Fruit fly (Drosophila melanogaster): ENCODE data around the gene lost.

lost gene

DNA sequence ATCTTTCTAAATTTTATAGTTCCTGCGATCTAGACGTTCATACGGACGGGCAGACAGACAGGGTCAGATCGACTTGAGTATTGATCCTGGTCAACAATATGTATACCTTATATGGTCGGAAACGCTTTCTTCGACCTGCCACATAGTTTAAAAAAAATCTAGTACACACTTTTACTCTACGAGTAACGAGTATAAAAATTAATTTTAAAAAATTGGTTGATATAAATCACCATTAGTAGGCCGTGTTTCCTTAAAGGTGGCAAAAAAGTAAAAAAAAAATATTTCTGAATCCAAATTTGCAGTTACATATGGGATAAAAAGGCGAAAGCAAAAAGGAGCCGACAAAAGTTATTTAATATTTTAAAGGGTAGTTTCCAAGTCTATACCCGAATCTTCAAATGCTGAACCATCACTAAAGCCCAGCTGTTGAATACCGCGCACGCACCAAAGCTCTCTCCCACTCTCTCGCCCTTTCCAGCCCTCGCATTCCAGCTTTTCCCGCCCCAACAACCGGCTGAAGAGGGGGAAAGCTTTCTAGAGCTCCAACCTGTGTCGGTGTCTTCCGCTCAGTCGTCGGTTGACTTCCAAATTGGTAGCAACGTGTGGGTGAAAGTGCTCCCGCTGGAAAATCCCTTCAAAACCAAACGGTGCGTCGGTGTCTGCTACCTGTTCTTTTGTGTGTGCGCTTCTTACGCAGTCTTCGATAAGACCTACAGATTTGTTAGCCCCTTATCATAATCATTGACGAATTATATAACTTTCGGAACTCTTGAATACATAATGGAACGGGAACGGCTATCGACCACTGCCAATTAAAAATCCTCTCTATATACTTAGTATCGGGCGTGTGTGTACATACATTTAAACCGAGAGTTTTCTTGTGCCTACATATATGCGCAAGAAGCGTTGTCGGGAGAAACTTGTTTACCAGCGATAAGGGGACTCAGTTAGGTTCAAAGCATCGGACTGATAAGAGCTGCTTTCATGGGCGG lies 24.2 kb upstream of the lost start, which contains the start of gene Sfxn1-3:
Sfxn1-3 (plus strand) TSS at position 238 of the 992 bp plus-strand sequence.
- TF ChIP-seq CG3847 (GFP tag; IDR thresholded peaks at IDR 0.05) (0 out of 2 replicates have a peak, but pooled peaks have one; percentile 7), Myb (GFP tag; optimal IDR thresholded peaks at IDR 0.05) (peak; percentile 33), usp (GFP tag; optimal IDR thresholded peaks at IDR 0.05) (no peak), CG9876 (GFP tag; optimal IDR thresholded peaks at IDR 0.05) (no peak), CG43689 (GFP tag; IDR thresholded peaks at IDR 0.05) (no peak), az2 (GFP tag; optimal IDR thresholded peaks at IDR 0.05) (peak; percentile 15), bab2 (GFP tag; optimal IDR thresholded peaks at IDR 0.05) (peak; percentile 5), CG11560 (tag; IDR thresholded peaks at IDR 0.05) (no peak), CG10366 (GFP tag; IDR thresholded peaks at IDR 0.05) (no peak), Lim3 (GFP tag; IDR thresholded peaks at IDR 0.05) (no peak), sr (GFP tag; IDR thresholded peaks at IDR 0.05) (no peak; the same call in 1 of the 3 replicates), CG17361 (GFP tag; IDR thresholded peaks at IDR 0.05) (peak; percentile 34; the same call in 1 of the 3 replicates), CG15011 (GFP tag; optimal IDR thresholded peaks at IDR 0.05) (no peak), dimm (GFP tag; IDR thresholded peaks at IDR 0.05) (no peak), aop (GFP tag; IDR thresholded peaks at IDR 0.05) (no peak), NC2α (GFP tag; optimal IDR thresholded peaks at IDR 0.05) (no peak), Stat92E (GFP tag; optimal IDR thresholded peaks at IDR 0.05) (peak in 1 of 3 experiments; percentile 61), CG7963 (GFP tag; IDR thresholded peaks at IDR 0.05; ENCODE audit: partially characterized antibody) (no peak), rib (GFP tag; IDR thresholded peaks at IDR 0.05) (0 out of 2 replicates have a peak, but pooled peaks have one; percentile 51), CG2116 (GFP tag; optimal IDR thresholded peaks at IDR 0.05) (peak; percentile 8), zfh1 (GFP tag; IDR thresholded peaks at IDR 0.05) (no peak; the same call in 2 of the 3 replicates), CG10543 (GFP tag; optimal IDR thresholded peaks at IDR 0.05) (peak; percentile 94), CG11696 (GFP tag; IDR thresholded peaks at IDR 0.05) (no peak), schlank (tag; optimal IDR thresholded peaks at IDR 0.05) (no peak), h (optimal IDR thresholded peaks at IDR 0.05) (no peak), bcd (GFP tag; optimal IDR thresholded peaks at IDR 0.05) (peak; percentile 33), CG1529 (GFP tag; optimal IDR thresholded peaks at IDR 0.05) (peak; percentile 31), nerfin-1 (tag; optimal IDR thresholded peaks at IDR 0.05) (no peak), gcm2 (GFP tag; optimal IDR thresholded peaks at IDR 0.05) (peak; percentile 42), MBD-R2 (GFP tag; IDR thresholded peaks at IDR 0.05) (peak; percentile 27; the same call in 1 of the 2 replicates), CG8281 (tag; optimal IDR thresholded peaks at IDR 0.05) (no peak), CG1647 (GFP tag; optimal IDR thresholded peaks at IDR 0.05) (no peak), emc (GFP tag; optimal IDR thresholded peaks at IDR 0.05) (no peak), CG17912 (GFP tag; optimal IDR thresholded peaks at IDR 0.05) (peak; percentile 46), Dbx (GFP tag; IDR thresholded peaks at IDR 0.05) (peak; percentile 57; the same call in 1 of the 3 replicates), ERR (GFP tag; optimal IDR thresholded peaks at IDR 0.05) (peak; percentile 26), lbe (GFP tag; optimal IDR thresholded peaks at IDR 0.05) (no peak), CG2120 (GFP tag; optimal IDR thresholded peaks at IDR 0.05) (peak; percentile 64), chinmo (GFP tag; IDR thresholded peaks at IDR 0.05; ENCODE audit: partially characterized antibody) (0 out of 4 replicates have a peak, but pooled peaks have one; percentile 53), CG2889 (GFP tag; IDR thresholded peaks at IDR 0.05) (peak; percentile 32; the same call in 1 of the 3 replicates), CG1024 (GFP tag; IDR thresholded peaks at IDR 0.05) (peak; percentile 14; the same call in 1 of the 2 replicates), Neu2 (GFP tag; optimal IDR thresholded peaks at IDR 0.05; ENCODE audit: borderline replicate concordance) (no peak), fru (optimal IDR thresholded peaks at IDR 0.05) (no peak), D (optimal IDR thresholded peaks at IDR 0.05) (no peak), D (GFP tag; optimal IDR thresholded peaks at IDR 0.05) (no peak), Jarid2 (GFP tag; optimal IDR thresholded peaks at IDR 0.05) (peak; percentile 92), CG3995 (GFP tag; optimal IDR thresholded peaks at IDR 0.05) (no peak), bbx (GFP tag; IDR thresholded peaks at IDR 0.05; ENCODE audit: partially characterized antibody) (peak; percentile 65), Eip74EF (GFP tag; optimal IDR thresholded peaks at IDR 0.05) (peak in 1 of 2 experiments; percentile 79)

Data from whole organism, embryonic.